Fruit fly (Drosophila melanogaster) whole organism: Measurements from ENCODE around the gene CG32686.

Source experiments
- CG8478 ChIP-seq: fragments of >200 bp; optimal IDR thresholded peaks from 2 replicates; lab custom pipeline; 2018; ENCODE audit warnings: inconsistent platforms
- Dll ChIP-seq: fragments of >200 bp; optimal IDR thresholded peaks from 2 replicates; lab custom pipeline; 2017
- EcR ChIP-seq, 2 experiments: fragments of >200 bp; optimal IDR thresholded peaks; 2 replicates each; lab custom pipeline; 2017; ENCODE audit warnings: missing biosample characterization in 2 of 2, missing genetic modification characterization in 2 of 2, missing genetic modification reagents in 2 of 2
- pan ChIP-seq: fragments of >200 bp; optimal IDR thresholded peaks from 2 replicates; lab custom pipeline; 2017
- psq ChIP-seq: fragments of >200 bp; optimal IDR thresholded peaks from 2 replicates; lab custom pipeline; 2017
- usp ChIP-seq: fragments of >200 bp; optimal IDR thresholded peaks from 2 replicates; lab custom pipeline; 2017; ENCODE audit warnings: missing biosample characterization, missing genetic modification characterization, mixed read lengths

The CG32686 gene

dm6 chrX:10370201-10371038, 4.7 kb downstream of the CG32686 start:
- TF ChIP-seq CG8478 (lab: Kevin White, UChicago) (no peak), EcR (GFP tag; optimal IDR thresholded peaks at IDR 0.05; lab: Kevin White, UChicago) (no peak), psq (lab: Kevin White, UChicago) (no peak), usp (no peak), Dll (lab: Kevin White, UChicago) (no peak), pan (no peak)

dm6 chrX:10369763-10370162, 5.4 kb downstream of the CG32686 start:
- TF ChIP-seq CG8478 (lab: Kevin White, UChicago) (no peak), EcR (GFP tag; optimal IDR thresholded peaks at IDR 0.05; lab: Kevin White, UChicago) (no peak), usp (no peak), Dll (lab: Kevin White, UChicago) (no peak), psq (lab: Kevin White, UChicago) (no peak)

DNA sequence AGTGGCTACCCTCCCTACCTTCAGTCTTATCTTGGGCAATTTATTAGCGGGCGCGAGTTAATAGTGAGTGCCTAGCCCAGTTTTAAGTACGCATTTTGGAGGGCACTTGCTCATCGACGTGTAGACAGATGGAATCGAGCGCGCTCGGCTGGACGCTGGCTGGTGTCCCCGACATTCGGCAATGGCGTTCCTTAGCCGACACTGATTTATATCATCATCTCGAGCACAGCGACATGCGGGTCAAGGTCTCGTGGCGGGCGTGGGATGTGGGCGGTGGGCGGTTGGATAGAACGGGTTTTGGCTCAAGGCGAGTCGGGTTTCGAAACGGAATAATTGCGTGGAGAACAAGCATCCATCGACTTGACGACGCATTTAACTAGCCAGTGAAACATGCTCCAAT, 5.8 kb downstream of the CG32686 start:
- TF ChIP-seq usp (no peak), pan (no peak), psq (lab: Kevin White, UChicago) (no peak), EcR (GFP tag; optimal IDR thresholded peaks at IDR 0.05; lab: Kevin White, UChicago) (no peak), Dll (lab: Kevin White, UChicago) (no peak), CG8478 (lab: Kevin White, UChicago) (no peak)

- TF ChIP-seq usp (no peak), psq (lab: Kevin White, UChicago) (no peak), CG8478 (lab: Kevin White, UChicago) (no peak), EcR (GFP tag; optimal IDR thresholded peaks at IDR 0.05; lab: Kevin White, UChicago) (no peak), pan (no peak), Dll (lab: Kevin White, UChicago) (no peak)
Measured at dm6 chrX:10367801-10368203, 7.3 kb downstream of the CG32686 start, which contains the start of gene CG17841. Gene CG17841, plus strand, starts transcription at chrX:10368052.

dm6 chrX:10367372-10367771, 7.7 kb downstream of the CG32686 start, which contains the start of gene CG32679:
Gene CG32679, minus strand, starts transcription at chrX:10367472.
- TF ChIP-seq usp (no peak), psq (lab: Kevin White, UChicago) (no peak), CG8478 (lab: Kevin White, UChicago) (no peak), pan (no peak), EcR (GFP tag; optimal IDR thresholded peaks at IDR 0.05; lab: Kevin White, UChicago) (no peak), Dll (lab: Kevin White, UChicago) (no peak)

DNA sequence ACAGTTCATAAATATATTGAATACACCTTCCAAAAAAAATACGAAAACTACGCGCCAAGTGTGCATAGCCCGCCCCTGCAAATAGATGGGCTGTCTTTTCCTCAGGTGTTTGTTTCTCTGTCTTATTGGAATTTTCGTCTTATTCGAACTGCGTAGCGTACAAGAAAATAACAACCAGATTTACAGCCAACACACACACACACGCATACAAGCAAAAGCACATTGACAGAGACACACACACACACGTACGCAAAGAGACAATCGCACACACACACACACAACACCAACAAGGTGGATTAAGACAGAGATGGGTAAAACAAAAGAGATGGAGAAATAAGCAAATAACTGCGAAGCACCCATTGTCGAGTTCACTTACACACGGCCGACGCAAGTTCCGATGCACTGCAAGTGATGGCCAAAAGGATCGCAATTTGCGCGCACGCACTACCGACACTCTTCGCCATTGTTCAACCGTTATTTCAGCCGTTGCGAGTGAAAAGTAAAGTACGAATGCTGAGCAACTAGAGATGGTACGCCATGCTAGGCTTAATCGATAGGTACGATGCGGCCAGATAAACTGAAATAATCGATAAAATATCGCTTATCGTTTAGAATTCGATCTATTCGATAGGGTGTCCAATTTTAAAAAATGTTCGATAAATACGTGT, 9.2 kb downstream of the CG32686 start:
- TF ChIP-seq psq (lab: Kevin White, UChicago) (no peak), CG8478 (lab: Kevin White, UChicago) (no peak), EcR (GFP tag; optimal IDR thresholded peaks at IDR 0.05; lab: Kevin White, UChicago) (no peak), usp (no peak), Dll (lab: Kevin White, UChicago) (no peak), pan (no peak)

- TF ChIP-seq usp (no peak), CG8478 (lab: Kevin White, UChicago) (no peak), EcR (GFP tag; optimal IDR thresholded peaks at IDR 0.05; lab: Kevin White, UChicago) (no peak)
Measured at dm6 chrX:10364556-10365227, 10.4 kb downstream of the CG32686 start.

DNA sequence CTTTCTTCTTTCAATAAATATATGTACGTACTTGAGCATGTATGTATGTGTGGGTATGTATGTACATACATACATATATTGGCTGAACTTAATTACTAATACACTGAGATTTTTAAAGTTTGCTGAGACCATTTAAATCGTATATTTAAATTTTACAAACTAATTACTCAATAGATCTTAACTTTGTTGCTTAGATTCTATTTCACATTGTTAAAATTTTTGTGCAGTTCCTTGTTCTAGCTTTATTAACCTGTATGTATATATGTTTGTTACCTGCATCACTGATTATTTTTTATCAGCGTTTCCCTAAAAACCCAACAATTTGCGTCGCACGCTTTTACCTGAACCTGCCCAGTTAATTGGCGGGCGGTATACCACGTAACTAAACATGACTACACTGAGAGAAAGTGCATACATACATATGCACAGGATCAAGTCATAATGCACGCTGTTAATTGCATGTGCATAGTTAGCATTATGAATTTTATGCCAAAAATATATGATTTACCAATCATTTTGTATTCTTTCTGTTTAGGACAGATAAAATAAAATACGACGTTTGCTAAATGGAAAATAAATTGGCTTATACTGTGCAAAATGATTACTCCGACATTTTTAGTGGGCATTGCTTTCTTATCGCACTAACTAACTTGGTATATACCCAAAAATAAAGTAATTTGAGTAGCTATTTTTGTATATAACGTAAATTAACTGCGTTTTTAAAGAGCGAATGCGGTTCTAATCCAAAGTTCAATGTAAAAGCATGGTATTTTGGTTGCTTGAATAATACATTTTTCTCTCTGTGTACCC, 12.4 kb downstream of the CG32686 start:
- TF ChIP-seq usp (no peak), pan (no peak), psq (lab: Kevin White, UChicago) (no peak), Dll (lab: Kevin White, UChicago) (no peak), EcR (GFP tag; optimal IDR thresholded peaks at IDR 0.05; lab: Kevin White, UChicago) (no peak), CG8478 (lab: Kevin White, UChicago) (no peak)

- TF ChIP-seq Dll (lab: Kevin White, UChicago) (no peak), CG8478 (lab: Kevin White, UChicago) (no peak), EcR (GFP tag; optimal IDR thresholded peaks at IDR 0.05; lab: Kevin White, UChicago) (no peak), psq (lab: Kevin White, UChicago) (no peak), usp (no peak), pan (no peak)
Measured at dm6 chrX:10362127-10362526, 13.0 kb downstream of the CG32686 start.

dm6 chrX:10347979-10348692, 27.0 kb downstream of the CG32686 start:
- TF ChIP-seq Dll (lab: Kevin White, UChicago) (no peak), CG8478 (lab: Kevin White, UChicago) (no peak), pan (no peak), EcR (GFP tag; optimal IDR thresholded peaks at IDR 0.05; lab: Kevin White, UChicago) (no peak), psq (lab: Kevin White, UChicago) (no peak)
